Worm (Caenorhabditis elegans) whole organism, L4/young adult: ENCODE measurements around the gene srz-32.

Source experiments
- W03F9.2 ChIP-seq: fragments of 150-350 bp; optimal IDR thresholded peaks from 2 replicates; lab custom pipeline; 2014; ENCODE audit warnings: missing biosample characterization, missing genetic modification characterization
- dao-5 ChIP-seq: sonication (generic microtip); optimal IDR thresholded peaks from 2 replicates; lab custom pipeline; 2016; ENCODE audit warnings: missing genotype, missing genetic modification characterization, moderate library complexity, missing compliant biosample characterization
- him-1 ChIP-seq: sonication (generic microtip); optimal IDR thresholded peaks from 2 replicates; lab custom pipeline; 2016; ENCODE audit warnings: missing genotype, missing genetic modification reagents, missing genetic modification characterization, missing compliant biosample characterization

ce11 chrIV:3399015-3399722, 37.0 kb upstream of the srz-32 start, which contains the start of the genes dyf-3 and pdhb-1:
- TF ChIP-seq dao-5 (tag; lab: Kevin White, UChicago), result no peak
- no peak for TF ChIP-seq W03F9.2 (tag; lab: Kevin White, UChicago)
- TF ChIP-seq him-1 (tag; lab: Kevin White, UChicago), result no peak
